Worm (Caenorhabditis elegans): ENCODE results near the gene pmp-3.

Gene pmp-3

DNA sequence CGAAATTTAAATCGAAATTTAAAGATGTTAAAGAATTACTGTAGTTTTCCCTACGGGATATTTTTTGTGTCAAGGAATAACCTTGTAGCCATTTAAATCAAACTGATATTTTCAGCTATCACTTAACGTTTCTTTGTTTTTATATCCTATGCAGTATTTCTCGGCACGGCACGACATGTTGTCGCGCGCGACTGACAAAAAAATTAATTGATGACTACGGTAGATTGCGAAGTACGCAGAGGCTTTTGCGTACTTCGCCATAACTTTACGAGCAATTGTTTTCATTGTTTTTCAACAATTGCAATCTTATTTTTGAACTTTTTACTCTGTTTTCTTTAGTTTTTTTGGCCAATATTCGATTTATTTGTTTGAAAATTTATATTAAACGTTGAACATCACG lies 51.5 kb downstream of the pmp-3 start:
- TF ChIP-seq C38D4.7 (GFP tag; optimal IDR thresholded peaks at IDR 0.05) (no peak), nhr-232 (tag; optimal IDR thresholded peaks at IDR 0.05) (no peak), Y22D7AL.16 (tag; optimal IDR thresholded peaks at IDR 0.05) (no peak), ceh-19 (GFP tag; optimal IDR thresholded peaks at IDR 0.05) (no peak), pros-1 (tag; optimal IDR thresholded peaks at IDR 0.05) (no peak), K09A11.1 (tag; optimal IDR thresholded peaks at IDR 0.05; ENCODE audit: insufficient read depth) (no peak), syd-9 (tag; optimal IDR thresholded peaks at IDR 0.05) (no peak), pha-4 (tag; optimal IDR thresholded peaks at IDR 0.05) (no peak), ama-1 (optimal IDR thresholded peaks at IDR 0.05) (no peak), F13H6.1 (tag; optimal IDR thresholded peaks at IDR 0.05) (no peak), zip-5 (tag; optimal IDR thresholded peaks at IDR 0.05) (no peak), pag-3 (tag; optimal IDR thresholded peaks at IDR 0.05; ENCODE audit: borderline replicate concordance) (no peak)

DNA sequence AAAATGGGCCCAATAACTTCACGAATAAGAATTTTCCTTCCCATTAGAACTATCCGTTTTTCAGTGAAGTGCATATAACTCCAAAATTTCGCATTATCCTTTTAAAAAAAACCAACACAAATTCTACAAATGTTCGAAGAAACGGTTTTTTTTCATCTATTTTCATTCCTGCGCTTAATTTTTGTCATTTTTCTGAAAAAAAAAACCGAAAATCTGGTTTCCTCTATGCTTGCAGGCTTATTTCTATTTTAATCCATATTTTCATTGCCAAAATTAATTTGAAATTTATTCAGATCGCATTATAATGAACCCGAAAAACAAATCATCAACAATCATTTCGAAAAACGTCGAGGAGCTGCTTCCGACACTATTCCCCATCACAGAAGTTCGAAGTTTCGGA lies 52.1 kb downstream of the pmp-3 start, which contains the start of gene set-5:
Gene set-5 (plus strand): TSS at position 301 of the 400 bp plus-strand sequence.
- no peak for TF ChIP-seq unc-3 (GFP tag; conservative IDR thresholded peaks at IDR 0.05)
- no peak for TF ChIP-seq unc-3 (tag; optimal IDR thresholded peaks at IDR 0.05)
- no peak for TF ChIP-seq fkh-6 (tag; optimal IDR thresholded peaks at IDR 0.05)
- no peak for TF ChIP-seq dmd-4 (tag; optimal IDR thresholded peaks at IDR 0.05; ENCODE audit: borderline replicate concordance)
- TF ChIP-seq syd-9 (tag; optimal IDR thresholded peaks at IDR 0.05): no peak
- TF ChIP-seq ceh-45 (GFP tag; IDR thresholded peaks at IDR 0.05): no peak
- no peak for TF ChIP-seq mec-3 (tag; optimal IDR thresholded peaks at IDR 0.05; ENCODE audit: borderline replicate concordance)
- TF ChIP-seq tbx-7 (tag; optimal IDR thresholded peaks at IDR 0.05): no peak
- TF ChIP-seq elt-2 (tag; optimal IDR thresholded peaks at IDR 0.05): no peak
- TF ChIP-seq pha-4 (tag; optimal IDR thresholded peaks at IDR 0.05): no peak
- no peak for TF ChIP-seq pat-9 (tag; optimal IDR thresholded peaks at IDR 0.05)
- no peak for TF ChIP-seq gmeb-2 (tag; optimal IDR thresholded peaks at IDR 0.05)
- no peak for TF ChIP-seq npax-4 (tag; optimal IDR thresholded peaks at IDR 0.05)
- TF ChIP-seq hlh-13 (GFP tag; optimal IDR thresholded peaks at IDR 0.05): no peak
- no peak for TF ChIP-seq ahr-1 (tag; optimal IDR thresholded peaks at IDR 0.05)
- no peak for TF ChIP-seq hlh-30 (tag; optimal IDR thresholded peaks at IDR 0.05; ENCODE audit: insufficient read depth)
- no peak for TF ChIP-seq unc-55 (GFP tag; optimal IDR thresholded peaks at IDR 0.05)
- TF ChIP-seq ref-2 (tag; optimal IDR thresholded peaks at IDR 0.05): no peak
- no peak for TF ChIP-seq ceh-2 (tag; optimal IDR thresholded peaks at IDR 0.05)

All from whole organism, late embryonic.